Worm (Caenorhabditis elegans) whole organism, L3 larva: ENCODE results near the gene F14B8.6.

Experiments used
- R02D3.7 ChIP-seq: fragments of 150-350 bp; optimal IDR thresholded peaks from 2 replicates; lab custom pipeline; 2014; ENCODE audit warnings: missing biosample characterization, missing genetic modification characterization
- ZK546.5 ChIP-seq: sonication (generic microtip); optimal IDR thresholded peaks from 2 replicates; lab custom pipeline; 2017; ENCODE audit warnings: missing biosample characterization, missing genetic modification characterization
- aly-2 ChIP-seq: fragments of 150-350 bp; optimal IDR thresholded peaks from 2 replicates; lab custom pipeline; 2014; ENCODE audit warnings: missing biosample characterization, missing genetic modification characterization
- ama-1 ChIP-seq: fragments of 150-350 bp; optimal IDR thresholded peaks from 2 replicates; lab custom pipeline; 2018
- ceh-28 ChIP-seq: fragments of 150-350 bp; optimal IDR thresholded peaks from 2 replicates; lab custom pipeline; 2014; ENCODE audit warnings: missing biosample characterization, missing genetic modification reagents, missing genetic modification characterization
- ceh-82 ChIP-seq: fragments of 150-350 bp; optimal IDR thresholded peaks from 2 replicates; lab custom pipeline; 2014; ENCODE audit warnings: missing biosample characterization, missing genetic modification characterization
- ceh-9 ChIP-seq: sonication (generic microtip); optimal IDR thresholded peaks from 2 replicates; lab custom pipeline; 2018; ENCODE audit warnings: missing biosample characterization, missing genetic modification characterization
- daf-12 ChIP-seq: fragments of 150-350 bp; optimal IDR thresholded peaks from 2 replicates; lab custom pipeline; 2014; ENCODE audit warnings: missing biosample characterization, missing genetic modification reagents, missing genetic modification characterization
- egl-5 ChIP-seq: fragments of 150-350 bp; optimal IDR thresholded peaks from 2 replicates; lab custom pipeline; 2017; ENCODE audit warnings: missing biosample characterization, missing genetic modification reagents, missing genetic modification characterization, inconsistent platforms
- elt-1 ChIP-seq: fragments of 150-350 bp; optimal IDR thresholded peaks from 2 replicates; lab custom pipeline; 2014; ENCODE audit warnings: missing biosample characterization, missing genetic modification characterization
- fkh-10 ChIP-seq: sonication (generic microtip); optimal IDR thresholded peaks from 2 replicates; lab custom pipeline; 2017; ENCODE audit warnings: missing biosample characterization, missing genetic modification reagents, missing genetic modification characterization
- fkh-2 ChIP-seq: fragments of 150-350 bp; optimal IDR thresholded peaks from 2 replicates; lab custom pipeline; 2014; ENCODE audit warnings: missing biosample characterization, missing genetic modification reagents, missing genetic modification characterization
- fos-1 ChIP-seq: fragments of 150-350 bp; optimal IDR thresholded peaks from 2 replicates; lab custom pipeline; 2014; ENCODE audit warnings: missing biosample characterization, missing genetic modification characterization
- hmg-11 ChIP-seq: sonication (generic microtip); optimal IDR thresholded peaks from 2 replicates; lab custom pipeline; 2016; ENCODE audit warnings: missing genetic modification characterization, missing compliant biosample characterization
- jun-1 ChIP-seq: fragments of 150-350 bp; optimal IDR thresholded peaks from 2 replicates; lab custom pipeline; 2014; ENCODE audit warnings: missing biosample characterization, missing genetic modification reagents, missing genetic modification characterization
- lin-15B ChIP-seq: fragments of 150-350 bp; optimal IDR thresholded peaks from 2 replicates; lab custom pipeline; 2014; ENCODE audit warnings: missing biosample characterization, missing genetic modification characterization
- lin-39 ChIP-seq: fragments of 150-350 bp; optimal IDR thresholded peaks from 2 replicates; lab custom pipeline; 2018; ENCODE audit warnings: missing biosample characterization, missing genetic modification reagents, missing genetic modification characterization
- mdl-1 ChIP-seq: fragments of 150-350 bp; optimal IDR thresholded peaks from 2 replicates; lab custom pipeline; 2014; ENCODE audit warnings: missing biosample characterization, missing genetic modification characterization
- mml-1 ChIP-seq: fragments of 150-350 bp; sonication (generic microtip); optimal IDR thresholded peaks from 3 replicates; lab custom pipeline; 2014; ENCODE audit warnings: missing biosample characterization, missing genetic modification characterization
- nfya-1 ChIP-seq: sonication (generic microtip); optimal IDR thresholded peaks from 2 replicates; lab custom pipeline; 2017; ENCODE audit warnings: missing genetic modification characterization, mild to moderate bottlenecking, missing compliant biosample characterization, antibody characterized with exemption, moderate library complexity; ENCODE audit not compliant: insufficient read depth
- nhr-12 ChIP-seq: fragments of 150-350 bp; optimal IDR thresholded peaks from 2 replicates; lab custom pipeline; 2014; ENCODE audit warnings: missing biosample characterization, missing genetic modification characterization
- nhr-237 ChIP-seq: fragments of 150-350 bp; optimal IDR thresholded peaks from 2 replicates; lab custom pipeline; 2014; ENCODE audit warnings: missing biosample characterization, missing genetic modification characterization
- nhr-25 ChIP-seq: sonication (generic microtip); optimal IDR thresholded peaks from 2 replicates; lab custom pipeline; 2017; ENCODE audit warnings: missing biosample characterization, missing genetic modification characterization
- nhr-28 ChIP-seq: fragments of 150-350 bp; optimal IDR thresholded peaks from 2 replicates; lab custom pipeline; 2014; ENCODE audit warnings: missing biosample characterization, missing genetic modification characterization
- nhr-43 ChIP-seq: sonication (generic microtip); optimal IDR thresholded peaks from 2 replicates; lab custom pipeline; 2016; ENCODE audit warnings: mild to moderate bottlenecking, missing genetic modification characterization, missing compliant biosample characterization; ENCODE audit not compliant: poor library complexity, severe bottlenecking
- nhr-67 ChIP-seq: fragments of 150-350 bp; optimal IDR thresholded peaks from 2 replicates; lab custom pipeline; 2014; ENCODE audit warnings: missing biosample characterization, missing genetic modification characterization
- pha-4 ChIP-seq: fragments of 150-350 bp; optimal IDR thresholded peaks from 2 replicates; lab custom pipeline; 2014; ENCODE audit warnings: missing biosample characterization, missing genetic modification reagents, missing genetic modification characterization
- sea-2 ChIP-seq: fragments of 150-350 bp; sonication (generic microtip); optimal IDR thresholded peaks from 4 replicates; lab custom pipeline; 2014; ENCODE audit warnings: missing biosample characterization, missing genetic modification reagents, missing genetic modification characterization
- skn-1 ChIP-seq: fragments of 150-350 bp; optimal IDR thresholded peaks from 2 replicates; lab custom pipeline; 2014; ENCODE audit warnings: missing biosample characterization, missing genetic modification characterization
- snpc-4 ChIP-seq: fragments of 150-350 bp; optimal IDR thresholded peaks from 2 replicates; lab custom pipeline; 2014; ENCODE audit warnings: missing biosample characterization, missing genetic modification characterization
- tbx-2 ChIP-seq: sonication (generic microtip); optimal IDR thresholded peaks from 2 replicates; lab custom pipeline; 2016; ENCODE audit warnings: mild to moderate bottlenecking, missing genetic modification characterization, missing compliant biosample characterization
- unc-39 ChIP-seq: sonication (generic microtip); optimal IDR thresholded peaks from 4 replicates; lab custom pipeline; 2017; ENCODE audit warnings: missing biosample characterization, missing genetic modification characterization
- unc-62 ChIP-seq: fragments of 150-350 bp; sonication (generic microtip); optimal IDR thresholded peaks from 4 replicates; lab custom pipeline; 2014; ENCODE audit warnings: missing biosample characterization, missing genetic modification reagents, missing genetic modification characterization

F14B8.6 gene

ce11 chrX:6902958-6903357 lies 29.3 kb downstream of the F14B8.6 start (continued):
- TF ChIP-seq snpc-4 (tag; lab: Kevin White, UChicago) (no peak), pha-4 (tag; lab: Kevin White, UChicago) (no peak), lin-15B (tag; lab: Kevin White, UChicago) (no peak), ama-1 (lab: Kevin White, UChicago) (no peak), daf-12 (no peak), unc-39 (tag; lab: Kevin White, UChicago) (no peak), unc-62 (GFP tag; lab: Kevin White, UChicago) (peak; percentile 21)

ce11 chrX:6901078-6901477 lies 31.1 kb downstream of the F14B8.6 start, which contains the start of gene pes-23:
pes-23 (plus strand) TSS chrX:6901378.
- no peak for TF ChIP-seq tbx-2 (tag; lab: Kevin White, UChicago)
- TF ChIP-seq nhr-25, result no peak
- TF ChIP-seq ZK546.5 (tag; lab: Kevin White, UChicago), result no peak
- no peak for TF ChIP-seq fkh-2 (tag; lab: Kevin White, UChicago)
- TF ChIP-seq ceh-28 (tag; lab: Kevin White, UChicago), result no peak
- no peak for TF ChIP-seq nhr-67 (tag; lab: Kevin White, UChicago)
- no peak for TF ChIP-seq mml-1 (tag; lab: Kevin White, UChicago)
- TF ChIP-seq nhr-237 (tag; lab: Kevin White, UChicago), result no peak
- no peak for TF ChIP-seq sea-2 (GFP tag; lab: Kevin White, UChicago)
- TF ChIP-seq lin-15B (tag; lab: Kevin White, UChicago), result no peak
- no peak for TF ChIP-seq jun-1

DNA sequence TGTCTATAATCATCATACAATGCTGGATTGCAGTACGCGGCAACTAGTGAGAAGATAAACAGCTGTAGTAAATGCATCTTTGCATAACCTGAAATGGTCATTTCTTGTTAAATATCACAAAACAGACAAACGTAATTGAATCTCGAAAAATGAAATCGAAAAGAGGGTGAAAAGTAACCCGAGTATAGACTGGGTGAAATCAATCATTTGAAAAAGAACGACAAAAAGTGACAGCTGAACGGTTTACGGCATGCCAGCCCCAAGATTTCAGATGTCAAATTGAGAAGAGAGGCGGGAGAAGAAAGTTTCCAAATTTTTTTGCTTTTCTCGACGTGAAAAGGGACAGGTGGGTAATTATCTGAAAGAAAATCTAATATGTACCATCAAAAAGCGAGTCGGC lies 32.4 kb downstream of the F14B8.6 start, which contains the start of gene F14B8.4:
TSS of gene F14B8.4 (minus strand) at position 101 of the 400 bp plus-strand sequence.
- TF ChIP-seq hmg-11 (no peak), skn-1 (tag; lab: Kevin White, UChicago) (no peak), nhr-28 (tag; lab: Kevin White, UChicago) (no peak), fos-1 (no peak), aly-2 (tag; lab: Kevin White, UChicago) (no peak)

DNA sequence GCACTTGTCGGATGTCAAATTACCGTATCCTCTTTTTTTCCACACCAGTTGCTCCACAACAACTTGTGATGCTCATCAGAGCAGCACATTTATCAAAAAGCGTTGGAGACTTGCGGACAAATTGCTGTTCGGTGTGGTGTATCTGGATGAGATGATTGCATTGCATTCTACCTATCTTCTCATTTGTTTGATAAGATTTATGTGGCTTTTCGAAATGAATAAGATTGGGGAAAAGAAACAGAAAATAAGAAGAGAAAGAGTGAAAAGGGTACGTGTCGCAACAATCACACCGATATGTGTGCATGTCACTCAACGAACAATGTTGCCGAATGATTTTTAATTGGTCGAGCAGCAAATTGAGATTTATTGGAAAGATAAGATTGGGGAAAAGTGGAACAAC lies 38.1 kb downstream of the F14B8.6 start:
- TF ChIP-seq daf-12 (no peak), nhr-25 (no peak), lin-39 (tag; lab: Kevin White, UChicago) (peak; percentile 35), elt-1 (tag; lab: Kevin White, UChicago) (peak; percentile 41), fkh-10 (GFP tag; lab: Kevin White, UChicago) (no peak), egl-5 (peak; percentile 87), nhr-12 (no peak)

DNA sequence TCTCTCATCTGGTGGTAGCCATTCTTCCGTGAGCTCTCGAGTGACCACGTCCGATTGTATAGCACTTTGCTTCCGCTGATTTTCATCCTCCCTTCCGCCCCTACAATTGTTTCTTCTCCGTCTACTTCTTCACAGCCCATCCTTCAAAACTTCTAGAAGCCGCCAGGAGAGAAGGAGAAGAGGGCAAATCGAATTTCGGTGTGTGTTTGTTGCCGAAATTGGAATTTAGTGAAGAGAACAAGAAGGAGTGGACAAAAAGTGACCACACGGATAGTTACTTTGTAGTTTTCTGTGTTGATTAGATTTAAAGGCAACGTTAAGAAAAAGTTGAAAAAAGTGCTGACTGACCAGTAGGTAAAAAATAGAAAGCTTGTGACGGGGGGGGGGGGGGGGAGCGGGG lies 39.2 kb downstream of the F14B8.6 start:
- TF ChIP-seq ZK546.5 (tag; lab: Kevin White, UChicago) (no peak), fos-1 (no peak), unc-62 (GFP tag; lab: Kevin White, UChicago) (no peak), tbx-2 (tag; lab: Kevin White, UChicago) (no peak), nhr-43 (tag; lab: Kevin White, UChicago) (no peak), skn-1 (tag; lab: Kevin White, UChicago) (no peak), nhr-28 (tag; lab: Kevin White, UChicago) (no peak), sea-2 (GFP tag; lab: Kevin White, UChicago) (no peak)

- no peak for TF ChIP-seq nfya-1 (tag; lab: Kevin White, UChicago)
- TF ChIP-seq ceh-9 (tag; lab: Kevin White, UChicago), result no peak
- TF ChIP-seq jun-1, result no peak
- TF ChIP-seq mdl-1 (tag; lab: Kevin White, UChicago), result no peak
- no peak for TF ChIP-seq ceh-82 (tag; lab: Kevin White, UChicago)
- no peak for TF ChIP-seq fos-1
- TF ChIP-seq R02D3.7 (tag; lab: Kevin White, UChicago), result no peak
Measured at ce11 chrX:6889374-6889773, 42.9 kb downstream of the F14B8.6 start, which contains the start of gene unc-6. unc-6 (plus strand) TSS chrX:6889674.
